Worm (Caenorhabditis elegans): ENCODE measurements around the gene sel-10.

DNA sequence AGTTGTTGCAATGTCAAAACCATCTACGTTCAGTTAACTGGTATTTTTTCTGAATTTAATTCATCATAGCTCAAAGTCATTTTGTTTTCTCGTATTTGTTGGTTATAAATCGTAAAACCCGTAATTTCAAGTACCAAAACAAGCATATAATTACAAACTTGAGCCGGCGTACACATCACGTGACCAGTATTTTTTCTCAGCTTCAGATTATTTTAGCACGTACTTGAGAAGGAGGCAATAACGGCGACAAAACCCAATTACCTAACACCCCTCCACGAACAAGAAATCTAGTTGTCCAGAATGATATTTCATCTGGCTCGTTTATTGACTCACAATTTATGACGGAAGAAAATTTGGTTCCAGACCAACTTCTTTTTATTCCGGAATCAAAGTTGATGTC, 39.7 kb downstream of the sel-10 start, which contains the start of gene srx-135:
- TF ChIP-seq mdl-1 (tag; optimal IDR thresholded peaks at IDR 0.05) (no peak), unc-62 (GFP tag; optimal IDR thresholded peaks at IDR 0.05 in 1 of 2) (no peak), unc-62 (tag; optimal IDR thresholded peaks at IDR 0.05) (no peak), nhr-6 (tag; optimal IDR thresholded peaks at IDR 0.05) (no peak), pha-4 (GFP tag; IDR thresholded peaks at IDR 0.05) (no peak), pha-4 (tag; optimal IDR thresholded peaks at IDR 0.05) (no peak), nhr-41 (GFP tag; IDR thresholded peaks at IDR 0.05) (no peak), nhr-237 (tag; optimal IDR thresholded peaks at IDR 0.05) (no peak), spr-1 (tag; optimal IDR thresholded peaks at IDR 0.05) (no peak), nhr-77 (tag; optimal IDR thresholded peaks at IDR 0.05) (no peak), unc-130 (GFP tag; optimal IDR thresholded peaks at IDR 0.05) (no peak), dpl-1 (GFP tag; optimal IDR thresholded peaks at IDR 0.05) (no peak), nhr-28 (tag; optimal IDR thresholded peaks at IDR 0.05) (no peak)
